Worm (Caenorhabditis elegans) whole organism, L4 larva: ENCODE measurements around the gene Y42H9B.3.
A peak's percentile ranks its signal among the peaks of the same experiment; 100 is the strongest.

Experiments used
- F26F4.8 ChIP-seq: fragments of 200-800 bp; sonication (Bioruptor generic); conservative IDR thresholded peaks from 2 replicates; pipeline ENCODE4 v1.3.6; 2022; ENCODE audit warnings: missing genetic modification characterization, missing compliant biosample characterization
- egl-27 ChIP-seq: sonication (generic microtip); optimal IDR thresholded peaks from 3 replicates; lab custom pipeline; 2017; ENCODE audit warnings: missing biosample characterization, missing genetic modification reagents, missing genetic modification characterization
- lin-39 ChIP-seq: fragments of 150-350 bp; optimal IDR thresholded peaks from 2 replicates; lab custom pipeline; 2014; ENCODE audit warnings: missing biosample characterization, missing genetic modification reagents, missing genetic modification characterization
- lsy-2 ChIP-seq, 2 experiments: fragments of 150-350 bp in 1 of 2; sonication (generic microtip) in 1 of 2; optimal IDR thresholded peaks; 2 replicates each; lab custom pipeline; 2014 to 2017; ENCODE audit warnings: missing biosample characterization in 2 of 2, missing genetic modification characterization in 2 of 2
- mep-1 ChIP-seq: fragments of 150-350 bp; sonication (generic microtip); optimal IDR thresholded peaks from 3 replicates; lab custom pipeline; 2014; ENCODE audit warnings: missing biosample characterization, missing genetic modification characterization

DNA sequence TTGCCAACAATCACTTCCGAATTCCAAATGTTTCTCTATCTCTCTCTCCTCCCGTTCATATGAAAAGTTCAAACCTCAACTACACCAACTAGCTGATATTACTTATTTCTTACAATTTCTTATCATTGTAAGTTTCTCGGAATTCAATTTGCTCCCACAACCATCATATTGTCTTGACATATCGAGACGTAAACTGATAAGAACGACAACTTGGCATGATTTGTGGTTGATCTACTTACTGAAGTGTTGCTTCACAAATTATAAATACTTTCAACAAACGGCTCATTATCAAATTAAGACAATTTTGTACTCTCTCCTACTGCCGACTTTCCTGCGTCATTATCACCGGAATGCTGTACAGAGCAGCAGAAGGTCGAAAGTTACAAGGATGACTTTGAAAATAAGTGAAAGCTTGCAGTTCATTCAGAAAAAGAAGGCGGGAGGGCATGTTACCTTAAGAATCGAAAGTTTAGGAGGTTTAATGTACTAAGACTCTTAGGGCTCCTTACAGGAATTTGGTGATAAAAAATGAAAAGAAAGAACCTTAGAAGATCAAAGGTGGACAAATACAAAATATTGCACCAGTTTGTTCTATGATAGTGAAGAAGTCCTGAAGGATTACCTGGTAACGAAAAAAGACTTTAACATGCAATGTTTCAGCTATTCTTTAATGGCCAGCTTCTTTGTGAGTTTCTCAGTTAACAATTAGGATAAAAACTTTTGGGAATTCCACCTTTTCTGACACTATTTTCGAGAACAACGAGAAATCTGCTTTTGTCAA, 20.1 kb upstream of the Y42H9B.3 start:
- no peak for TF ChIP-seq F26F4.8
- no peak for TF ChIP-seq lin-39 (tag; lab: Kevin White, UChicago)
- TF ChIP-seq egl-27 (tag; lab: Kevin White, UChicago) = no peak
- no peak for TF ChIP-seq mep-1 (tag; lab: Kevin White, UChicago)
- peak in 1 of 2 experiments; percentile 15 for TF ChIP-seq lsy-2 (tag; optimal IDR thresholded peaks at IDR 0.05; lab: Kevin White, UChicago)
